Fruit fly (Drosophila melanogaster) whole organism, embryonic: ENCODE results near the gene CG3513.

Experiments
- B-H2 ChIP-seq: fragments of 200-800 bp; sonication (Bioruptor generic); optimal IDR thresholded peaks from 2 replicates; lab custom pipeline; 2018; ENCODE audit warnings: missing biosample characterization, mild to moderate bottlenecking, missing genetic modification characterization
- CG10321 ChIP-seq: fragments of 200-800 bp; sonication (Bioruptor generic); IDR thresholded peaks from 2 replicates; pipeline ENCODE4 v1.3.6; 2022; ENCODE audit warnings: missing biosample characterization, missing genetic modification characterization
- CG11695 ChIP-seq: fragments of 200-800 bp; sonication (Bioruptor generic); IDR thresholded peaks from 3 replicates; pipeline ENCODE4 v1.3.6; 2022; ENCODE audit warnings: missing biosample characterization, missing genetic modification characterization
- CG12071 ChIP-seq: fragments of 200-800 bp; sonication (Bioruptor generic); optimal IDR thresholded peaks from 3 replicates; lab custom pipeline; 2018; ENCODE audit warnings: missing biosample characterization, mild to moderate bottlenecking, missing genetic modification characterization
- CG12391 ChIP-seq: fragments of 200-800 bp; sonication (Bioruptor generic); optimal IDR thresholded peaks from 3 replicates; lab custom pipeline; 2018; ENCODE audit warnings: missing biosample characterization, mild to moderate bottlenecking, missing genetic modification characterization, moderate library complexity
- CG14050 ChIP-seq: fragments of 200-800 bp; sonication (Bioruptor generic); IDR thresholded peaks from 3 replicates; pipeline ENCODE4 v1.3.6; 2022; ENCODE audit warnings: missing biosample characterization, missing genetic modification characterization
- CG15601 ChIP-seq: fragments of 200-800 bp; sonication (Bioruptor generic); optimal IDR thresholded peaks from 3 replicates; lab custom pipeline; 2019; ENCODE audit warnings: missing biosample characterization, mild to moderate bottlenecking, missing genetic modification characterization, moderate library complexity
- CG1603 ChIP-seq: fragments of 200-800 bp; sonication (Bioruptor generic); optimal IDR thresholded peaks from 2 replicates; lab custom pipeline; 2019; ENCODE audit warnings: missing biosample characterization, mild to moderate bottlenecking, missing genetic modification characterization, moderate library complexity
- CG16863 ChIP-seq: fragments of 200-800 bp; sonication (Bioruptor generic); optimal IDR thresholded peaks from 3 replicates; lab custom pipeline; 2016; ENCODE audit warnings: missing biosample characterization, missing genetic modification characterization
- CG17359 ChIP-seq: fragments of 200-800 bp; sonication (Bioruptor generic); optimal IDR thresholded peaks from 3 replicates; lab custom pipeline; 2018; ENCODE audit warnings: missing biosample characterization, mild to moderate bottlenecking, missing genetic modification characterization, moderate library complexity
- CG17568 ChIP-seq: fragments of 200-800 bp; sonication (Bioruptor generic); optimal IDR thresholded peaks from 2 replicates; lab custom pipeline; 2018; ENCODE audit warnings: missing biosample characterization, mild to moderate bottlenecking, missing genetic modification characterization, moderate library complexity
- CG2889 ChIP-seq: fragments of 200-800 bp; sonication (Bioruptor generic); IDR thresholded peaks from 3 replicates; pipeline ENCODE4 v1.3.6; 2022; ENCODE audit warnings: missing biosample characterization, missing genetic modification characterization
- CG3065 ChIP-seq: fragments of 200-800 bp; sonication (Bioruptor generic); optimal IDR thresholded peaks from 2 replicates; lab custom pipeline; 2016; ENCODE audit warnings: missing biosample characterization, missing genetic modification characterization
- CG33213 ChIP-seq: fragments of 200-800 bp; sonication (Bioruptor generic); optimal IDR thresholded peaks from 3 replicates; lab custom pipeline; 2016; ENCODE audit warnings: missing biosample characterization, missing genetic modification characterization
- CG3407 ChIP-seq: fragments of 200-800 bp; sonication (Bioruptor generic); optimal IDR thresholded peaks from 2 replicates; lab custom pipeline; 2018; ENCODE audit warnings: missing biosample characterization, mild to moderate bottlenecking, missing genetic modification characterization
- CG6689 ChIP-seq: fragments of 200-800 bp; sonication (Bioruptor generic); IDR thresholded peaks from 2 replicates; pipeline ENCODE4 v1.3.6; 2022; ENCODE audit warnings: missing biosample characterization, missing genetic modification characterization
- CG7786 ChIP-seq: fragments of 200-800 bp; sonication (Bioruptor generic); optimal IDR thresholded peaks from 2 replicates; lab custom pipeline; 2016; ENCODE audit warnings: missing biosample characterization, missing genetic modification characterization
- CG8281 ChIP-seq: fragments of 200-800 bp; sonication (Bioruptor generic); optimal IDR thresholded peaks from 2 replicates; lab custom pipeline; 2018; ENCODE audit warnings: missing biosample characterization, mild to moderate bottlenecking, missing genetic modification characterization, moderate library complexity
- CTCF ChIP-seq: fragments of 200-800 bp; sonication (Bioruptor generic); optimal IDR thresholded peaks from 2 replicates; lab custom pipeline; 2017; ENCODE audit warnings: missing biosample characterization, mild to moderate bottlenecking, missing genetic modification characterization, moderate library complexity
- CoRest ChIP-seq: fragments of 200-800 bp; sonication (Bioruptor generic); optimal IDR thresholded peaks from 3 replicates; lab custom pipeline; 2018; ENCODE audit warnings: missing biosample characterization, mild to moderate bottlenecking, missing genetic modification characterization, moderate library complexity
- Deaf1 ChIP-seq: fragments of 200-800 bp; optimal IDR thresholded peaks from 3 replicates; lab custom pipeline; 2019; ENCODE audit warnings: missing biosample characterization, mild to moderate bottlenecking, missing genetic modification characterization, moderate library complexity
- Dip3 ChIP-seq: fragments of 200-800 bp; sonication (Bioruptor generic); optimal IDR thresholded peaks from 3 replicates; lab custom pipeline; 2016; ENCODE audit warnings: missing biosample characterization, missing genetic modification characterization
- Drgx ChIP-seq: fragments of 200-800 bp; sonication (Bioruptor generic); IDR thresholded peaks from 2 replicates; pipeline ENCODE4 v1.3.6; 2022; ENCODE audit warnings: missing biosample characterization, missing genetic modification characterization
- Ets65A ChIP-seq: fragments of 200-800 bp; sonication (Bioruptor generic); peaks from one replicate; lab custom pipeline; 2016; ENCODE audit warnings: missing biosample characterization, missing genetic modification characterization
- Fer1 ChIP-seq: fragments of 200-800 bp; sonication (Bioruptor generic); optimal IDR thresholded peaks from 2 replicates; lab custom pipeline; 2017; ENCODE audit warnings: missing biosample characterization, mild to moderate bottlenecking, missing genetic modification characterization
- Meics ChIP-seq: fragments of 200-800 bp; sonication (Bioruptor generic); optimal IDR thresholded peaks from 2 replicates; lab custom pipeline; 2017; ENCODE audit warnings: missing biosample characterization, mild to moderate bottlenecking, missing genetic modification characterization
- Neu2 ChIP-seq: fragments of 200-800 bp; sonication (Bioruptor generic); optimal IDR thresholded peaks from 3 replicates; lab custom pipeline; 2016; ENCODE audit warnings: missing biosample characterization, missing genetic modification characterization, borderline replicate concordance
- Taf1 ChIP-seq: fragments of 200-800 bp; sonication (Bioruptor generic); IDR thresholded peaks from 2 replicates; pipeline ENCODE4 v1.3.6; 2022; ENCODE audit warnings: missing biosample characterization, missing genetic modification characterization
- bcd ChIP-seq: fragments of 200-800 bp; sonication (Bioruptor generic); optimal IDR thresholded peaks from 2 replicates; lab custom pipeline; 2017; ENCODE audit warnings: missing biosample characterization, mild to moderate bottlenecking, missing genetic modification characterization
- corto ChIP-seq: fragments of 200-800 bp; sonication (Bioruptor generic); optimal IDR thresholded peaks from 2 replicates; lab custom pipeline; 2016; ENCODE audit warnings: missing biosample characterization, mild to moderate bottlenecking, missing genetic modification characterization, moderate library complexity
- dysf ChIP-seq: fragments of 200-800 bp; sonication (Bioruptor generic); IDR thresholded peaks from 3 replicates; pipeline ENCODE4 v1.3.6; 2022; ENCODE audit warnings: missing biosample characterization, missing genetic modification characterization
- insv ChIP-seq, 2 experiments: fragments of 200-800 bp; sonication (Bioruptor generic); optimal IDR thresholded peaks; 3 replicates each; lab custom pipeline; 2016 to 2018; ENCODE audit warnings: missing biosample characterization in 2 of 2, missing genetic modification characterization in 2 of 2
- inv ChIP-seq: fragments of 200-800 bp; sonication (Bioruptor generic); IDR thresholded peaks from 2 replicates; pipeline ENCODE4 v1.3.6; 2022; ENCODE audit warnings: missing biosample characterization, missing genetic modification characterization; ENCODE audit not compliant: partially characterized antibody
- kay ChIP-seq: fragments of 200-800 bp; sonication (Bioruptor generic); optimal IDR thresholded peaks from 2 replicates; lab custom pipeline; 2016; ENCODE audit warnings: missing biosample characterization, missing genetic modification characterization
- klu ChIP-seq: fragments of 200-800 bp; sonication (Bioruptor generic); IDR thresholded peaks from 2 replicates; pipeline ENCODE4 v1.3.6; 2022; ENCODE audit warnings: missing biosample characterization, missing genetic modification characterization
- lab ChIP-seq: fragments of 200-800 bp; sonication (Bioruptor generic); optimal IDR thresholded peaks from 3 replicates; lab custom pipeline; 2017; ENCODE audit warnings: missing biosample characterization, missing genetic modification characterization, mild to moderate bottlenecking, moderate library complexity, missing genetic modification reagents
- lbe ChIP-seq: fragments of 200-800 bp; sonication (Bioruptor generic); optimal IDR thresholded peaks from 2 replicates; lab custom pipeline; 2016; ENCODE audit warnings: missing biosample characterization, mild to moderate bottlenecking, missing genetic modification characterization
- lov ChIP-seq, 2 experiments: fragments of 200-800 bp in 1 of 2; fragments of >200 bp in 1 of 2; sonication (Bioruptor generic) in 1 of 2; IDR thresholded peaks in 1 of 2; optimal IDR thresholded peaks in 1 of 2; 2 replicates in 1 of 2; 3 replicates in 1 of 2; pipeline versions ENCODE4 v1.3.6 to Lab custom; 2017 to 2022; ENCODE audit warnings: missing biosample characterization in 1 of 2, missing genetic modification characterization in 1 of 2
- maf-S ChIP-seq: fragments of 200-800 bp; sonication (Bioruptor generic); optimal IDR thresholded peaks from 2 replicates; lab custom pipeline; 2016; ENCODE audit warnings: missing biosample characterization, missing genetic modification characterization
- org-1 ChIP-seq: fragments of 200-800 bp; sonication (Bioruptor generic); optimal IDR thresholded peaks from 2 replicates; lab custom pipeline; 2017; ENCODE audit warnings: missing biosample characterization, missing genetic modification characterization
- pan ChIP-seq, 4 experiments: fragments of >200 bp in 3 of 4; fragments of 200-800 bp in 1 of 4; sonication (Bioruptor generic) in 1 of 4; optimal IDR thresholded peaks in 3 of 4; IDR thresholded peaks in 1 of 4; 2 replicates each; pipeline versions ENCODE4 v1.3.6 to Lab custom; 2017 to 2022; ENCODE audit warnings: missing biosample characterization in 2 of 4, missing genetic modification characterization in 2 of 4, mixed read lengths in 1 of 4
- pfk ChIP-seq: fragments of 200-800 bp; sonication (Bioruptor generic); optimal IDR thresholded peaks from 2 replicates; lab custom pipeline; 2018; ENCODE audit warnings: missing biosample characterization, mild to moderate bottlenecking, missing genetic modification characterization, moderate library complexity
- phol ChIP-seq: fragments of 200-800 bp; sonication (Bioruptor generic); optimal IDR thresholded peaks from 3 replicates; lab custom pipeline; 2018; ENCODE audit warnings: missing biosample characterization, mild to moderate bottlenecking, missing genetic modification characterization, moderate library complexity
- prd ChIP-seq, 3 experiments: fragments of >200 bp in 2 of 3; fragments of 200-800 bp in 1 of 3; sonication (Bioruptor generic) in 1 of 3; optimal IDR thresholded peaks in 2 of 3; IDR thresholded peaks in 1 of 3; 2 replicates in 2 of 3; 3 replicates in 1 of 3; pipeline versions ENCODE4 v1.3.6 to Lab custom; 2017 to 2022; ENCODE audit warnings: missing biosample characterization in 1 of 3, missing genetic modification characterization in 1 of 3
- sens-2 ChIP-seq: fragments of 200-800 bp; sonication (Bioruptor generic); IDR thresholded peaks from 2 replicates; pipeline ENCODE4 v1.3.6; 2022; ENCODE audit warnings: missing biosample characterization, missing genetic modification characterization
- tna ChIP-seq: fragments of 200-800 bp; sonication (Bioruptor generic); IDR thresholded peaks from 2 replicates; pipeline ENCODE4 v1.3.6; 2022; ENCODE audit warnings: missing biosample characterization, missing genetic modification characterization; ENCODE audit not compliant: partially characterized antibody
- toy ChIP-seq: fragments of 200-800 bp; sonication (Bioruptor generic); IDR thresholded peaks from 2 replicates; pipeline ENCODE4 v1.3.6; 2022; ENCODE audit warnings: missing biosample characterization, missing genetic modification characterization
- twi ChIP-seq: fragments of 200-800 bp; optimal IDR thresholded peaks from 2 replicates; lab custom pipeline; 2019; ENCODE audit warnings: missing biosample characterization, mild to moderate bottlenecking, missing genetic modification characterization, moderate library complexity
- unc-4 ChIP-seq: fragments of 200-800 bp; sonication (Bioruptor generic); IDR thresholded peaks from 2 replicates; pipeline ENCODE4 v1.3.6; 2022; ENCODE audit warnings: missing biosample characterization, missing genetic modification characterization; ENCODE audit not compliant: partially characterized antibody
- zfh1 ChIP-seq: fragments of 200-800 bp; sonication (Bioruptor generic); IDR thresholded peaks from 3 replicates; pipeline ENCODE4 v1.3.6; 2022; ENCODE audit warnings: missing biosample characterization, missing genetic modification characterization

Gene CG3513

dm6 chr2L:3719414-3719959 is 26.5 kb upstream of the CG3513 start (continued):
- peak; percentile 41 for TF ChIP-seq CoRest (tag; lab: Kevin White, UChicago)
- TF ChIP-seq CG3407 (GFP tag; lab: Kevin White, UChicago) = no peak
- no peak for TF ChIP-seq CG6689 (GFP tag; lab: Robert Waterston, UW)
- TF ChIP-seq zfh1 = no peak
- TF ChIP-seq bcd (GFP tag; lab: Kevin White, UChicago) = peak; percentile 1
- no peak for TF ChIP-seq Ets65A (GFP tag; lab: Kevin White, UChicago)
- no peak for TF ChIP-seq corto (GFP tag; lab: Kevin White, UChicago)
- no peak for TF ChIP-seq tna (GFP tag; lab: Robert Waterston, UW)
- no peak for TF ChIP-seq B-H2 (GFP tag; lab: Kevin White, UChicago)
- TF ChIP-seq CG33213 (GFP tag; lab: Kevin White, UChicago) = no peak
- TF ChIP-seq CG10321 = no peak
- no peak for TF ChIP-seq CG7786 (GFP tag; lab: Kevin White, UChicago)
- no peak for TF ChIP-seq Neu2 (GFP tag; lab: Kevin White, UChicago)
- TF ChIP-seq CG17568 (GFP tag; lab: Kevin White, UChicago) = no peak
- TF ChIP-seq kay (GFP tag; lab: Kevin White, UChicago) = no peak
- peak; percentile 0 for TF ChIP-seq org-1 (GFP tag; lab: Kevin White, UChicago)
- no peak for TF ChIP-seq klu (GFP tag; lab: Robert Waterston, UW)
- TF ChIP-seq CG12071 = peak; percentile 23
- TF ChIP-seq CG14050 (GFP tag; lab: Robert Waterston, UW) = no peak
- no peak for TF ChIP-seq phol (tag; lab: Kevin White, UChicago)
- no peak for TF ChIP-seq CG1603 (tag; lab: Kevin White, UChicago)
- no peak for TF ChIP-seq CG12391 (tag; lab: Kevin White, UChicago)
- TF ChIP-seq CG8281 (tag; lab: Kevin White, UChicago) = no peak
- no peak for TF ChIP-seq lov (optimal IDR thresholded peaks at IDR 0.05; lab: Kevin White, UChicago)
- TF ChIP-seq lov (GFP tag; IDR thresholded peaks at IDR 0.05; lab: Robert Waterston, UW) = no peak
- TF ChIP-seq prd (optimal IDR thresholded peaks at IDR 0.05; lab: Kevin White, UChicago) = no peak
- no peak for TF ChIP-seq prd (GFP tag; IDR thresholded peaks at IDR 0.05; lab: Robert Waterston, UW)
- TF ChIP-seq lbe (GFP tag; lab: Kevin White, UChicago) = no peak
- TF ChIP-seq pfk (GFP tag; lab: Kevin White, UChicago) = no peak
- TF ChIP-seq lab (GFP tag; lab: Kevin White, UChicago) = no peak
- TF ChIP-seq pan (optimal IDR thresholded peaks at IDR 0.05; lab: Kevin White, UChicago) = no peak
- TF ChIP-seq pan (GFP tag; optimal IDR thresholded peaks at IDR 0.05 in 1 of 2, IDR thresholded peaks at IDR 0.05 in 1 of 2) = no peak
- no peak for TF ChIP-seq CG2889 (GFP tag; lab: Robert Waterston, UW)
- TF ChIP-seq CG11695 (GFP tag; lab: Robert Waterston, UW) = 0 out of 3 replicates have a peak, but pooled peaks have one; percentile 20
- no peak for TF ChIP-seq unc-4 (GFP tag; lab: Robert Waterston, UW)
- no peak for TF ChIP-seq insv (GFP tag; optimal IDR thresholded peaks at IDR 0.05; lab: Kevin White, UChicago)
- TF ChIP-seq sens-2 = no peak
- peak; percentile 35 for TF ChIP-seq CTCF (GFP tag; lab: Kevin White, UChicago)
- no peak for TF ChIP-seq Dip3
- no peak for TF ChIP-seq Fer1
- TF ChIP-seq CG15601 = no peak
- no peak for TF ChIP-seq Drgx (GFP tag; lab: Robert Waterston, UW)
- TF ChIP-seq inv = no peak
- TF ChIP-seq Taf1 = no peak
- TF ChIP-seq dysf = peak; percentile 22; the same call in 1 of the 3 replicates
- TF ChIP-seq Meics (GFP tag; lab: Kevin White, UChicago) = peak; percentile 53
- TF ChIP-seq Deaf1 (tag; lab: Kevin White, UChicago) = no peak
- TF ChIP-seq toy (GFP tag; lab: Robert Waterston, UW) = no peak
- TF ChIP-seq CG3065 (GFP tag; lab: Kevin White, UChicago) = no peak
- TF ChIP-seq CG16863 (GFP tag; lab: Kevin White, UChicago) = no peak
- TF ChIP-seq twi (tag; lab: Kevin White, UChicago) = no peak
- TF ChIP-seq maf-S (GFP tag; lab: Kevin White, UChicago) = no peak
- TF ChIP-seq CG17359 (tag; lab: Kevin White, UChicago) = peak; percentile 39
